Fruit fly (Drosophila melanogaster): ENCODE results near the gene CG15576.
A peak's percentile ranks its signal among the peaks of the same experiment; 100 is the strongest.

CG15576 gene

DNA sequence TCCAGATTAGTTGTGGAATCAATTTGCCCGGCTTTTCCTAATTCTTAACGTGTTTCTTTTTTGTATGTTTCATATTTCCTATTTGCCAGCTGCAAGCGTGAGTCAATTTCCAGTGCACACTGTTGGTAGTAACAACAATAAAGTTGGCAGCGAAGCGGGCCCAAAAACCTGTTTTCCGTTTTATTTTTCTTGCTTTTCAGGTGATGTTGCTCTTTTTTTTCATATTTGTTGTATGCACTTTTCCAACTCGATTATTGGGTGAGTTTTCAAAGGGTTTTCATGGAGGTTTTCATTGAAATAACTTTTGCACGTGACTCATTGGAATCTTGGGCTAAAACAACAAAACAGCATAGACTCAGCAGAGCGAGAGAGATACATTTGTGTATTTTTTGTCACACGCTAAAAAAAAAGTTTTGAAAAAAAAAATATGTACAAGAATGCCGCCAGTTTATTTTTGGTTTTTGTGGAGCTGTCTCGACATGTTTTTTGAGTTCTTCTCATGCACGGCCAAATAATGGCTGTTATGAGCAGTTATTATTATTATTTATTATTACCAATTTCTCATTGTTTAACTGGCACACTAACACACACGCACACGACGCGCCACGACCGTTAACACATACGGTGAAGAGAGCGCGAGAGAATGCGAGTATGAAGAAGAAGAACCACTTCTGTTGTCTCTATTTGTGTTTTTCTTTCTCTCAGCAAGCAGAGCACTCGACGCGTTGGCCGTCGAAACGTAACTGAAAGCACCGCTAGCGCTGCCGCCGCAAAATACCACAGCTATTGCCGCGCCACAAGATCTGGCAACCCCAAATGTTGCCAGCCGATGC, 47.0 kb downstream of the CG15576 start, which contains the start of gene Fas2 (continued):
- peak; percentile 46; the same call in 1 of the 2 replicates for TF ChIP-seq amos (GFP tag; IDR thresholded peaks at IDR 0.05; ENCODE audit: partially characterized antibody)
- TF ChIP-seq ara (GFP tag; IDR thresholded peaks at IDR 0.05) = no peak
- TF ChIP-seq Xrp1 (GFP tag; IDR thresholded peaks at IDR 0.05) = peak; percentile 31; the same call in 1 of the 2 replicates
- no peak for TF ChIP-seq Ssrp (tag; optimal IDR thresholded peaks at IDR 0.05)
- 0 out of 2 replicates have a peak, but pooled peaks have one; percentile 9 for TF ChIP-seq CG11085 (GFP tag; IDR thresholded peaks at IDR 0.05)
- TF ChIP-seq CG10565 (GFP tag; optimal IDR thresholded peaks at IDR 0.05) = no peak
- TF ChIP-seq D (optimal IDR thresholded peaks at IDR 0.05) = no peak
- peak; percentile 26 for TF ChIP-seq D (GFP tag; optimal IDR thresholded peaks at IDR 0.05)
- peak; percentile 32 for TF ChIP-seq CG33557 (GFP tag; optimal IDR thresholded peaks at IDR 0.05)
- TF ChIP-seq yki (optimal IDR thresholded peaks at IDR 0.05) = no peak
- no peak for TF ChIP-seq Eip74EF (GFP tag; optimal IDR thresholded peaks at IDR 0.05)
- TF ChIP-seq lab (GFP tag; optimal IDR thresholded peaks at IDR 0.05) = peak; percentile 76
- no peak for TF ChIP-seq CG4820 (GFP tag; optimal IDR thresholded peaks at IDR 0.05)
- no peak for TF ChIP-seq D19B (GFP tag; optimal IDR thresholded peaks at IDR 0.05)
- TF ChIP-seq luna (GFP tag; optimal IDR thresholded peaks at IDR 0.05) = no peak
- TF ChIP-seq sob (GFP tag; IDR thresholded peaks at IDR 0.05) = peak; percentile 60; the same call in 1 of the 2 replicates
- TF ChIP-seq hbn (GFP tag; IDR thresholded peaks at IDR 0.05; ENCODE audit: partially characterized antibody) = no peak
- TF ChIP-seq CG18764 (GFP tag; optimal IDR thresholded peaks at IDR 0.05) = no peak
- TF ChIP-seq CG14965 (GFP tag; optimal IDR thresholded peaks at IDR 0.05; ENCODE audit: borderline replicate concordance) = no peak
- peak; percentile 27 for TF ChIP-seq CG30403 (GFP tag; optimal IDR thresholded peaks at IDR 0.05)
- TF ChIP-seq Oli (tag; optimal IDR thresholded peaks at IDR 0.05) = peak; percentile 38
- TF ChIP-seq lov (optimal IDR thresholded peaks at IDR 0.05) = no peak
- no peak for TF ChIP-seq lov (GFP tag; IDR thresholded peaks at IDR 0.05)
- no peak for TF ChIP-seq Aef1 (GFP tag; IDR thresholded peaks at IDR 0.05)
- peak; percentile 49; the same call in 2 of the 3 replicates for TF ChIP-seq Dbx (GFP tag; IDR thresholded peaks at IDR 0.05)
- TF ChIP-seq Camta (GFP tag; optimal IDR thresholded peaks at IDR 0.05) = peak; percentile 25
- no peak for TF ChIP-seq ham (GFP tag; IDR thresholded peaks at IDR 0.05)
- TF ChIP-seq Neu2 (GFP tag; optimal IDR thresholded peaks at IDR 0.05; ENCODE audit: borderline replicate concordance) = no peak
- TF ChIP-seq Doc2 (GFP tag; IDR thresholded peaks at IDR 0.05) = no peak
- no peak for TF ChIP-seq Usf (GFP tag; optimal IDR thresholded peaks at IDR 0.05)
- peak; percentile 93 for TF ChIP-seq CG17385 (GFP tag; optimal IDR thresholded peaks at IDR 0.05)
- TF ChIP-seq Lpt (GFP tag; optimal IDR thresholded peaks at IDR 0.05) = no peak
- TF ChIP-seq C15 (GFP tag; IDR thresholded peaks at IDR 0.05) = no peak
- TF ChIP-seq ranshi (GFP tag; IDR thresholded peaks at IDR 0.05) = no peak
- no peak for TF ChIP-seq CHES-1-like (GFP tag; optimal IDR thresholded peaks at IDR 0.05)
- no peak for TF ChIP-seq Hr39 (optimal IDR thresholded peaks at IDR 0.05)
- TF ChIP-seq B-H2 (GFP tag; optimal IDR thresholded peaks at IDR 0.05) = peak; percentile 50
- no peak for TF ChIP-seq CG14860 (GFP tag; IDR thresholded peaks at IDR 0.05; ENCODE audit: partially characterized antibody)
- TF ChIP-seq CG13624 (GFP tag; optimal IDR thresholded peaks at IDR 0.05) = peak; percentile 47
- no peak for TF ChIP-seq nerfin-2 (GFP tag; IDR thresholded peaks at IDR 0.05; ENCODE audit: partially characterized antibody)
- peak; percentile 39; the same call in 1 of the 3 replicates for TF ChIP-seq knrl (GFP tag; IDR thresholded peaks at IDR 0.05; ENCODE audit: partially characterized antibody)
- 0 out of 2 replicates have a peak, but pooled peaks have one; percentile 10 for TF ChIP-seq esg (GFP tag; conservative IDR thresholded peaks at IDR 0.05)
- peak; percentile 58 for TF ChIP-seq NFAT (GFP tag; IDR thresholded peaks at IDR 0.05)
- TF ChIP-seq CG7786 (GFP tag; optimal IDR thresholded peaks at IDR 0.05) = no peak
- no peak for TF ChIP-seq NC2β (GFP tag; optimal IDR thresholded peaks at IDR 0.05)
- TF ChIP-seq CG32772 (GFP tag; IDR thresholded peaks at IDR 0.05) = peak; percentile 47; the same call in 1 of the 2 replicates
- TF ChIP-seq CG1233 (GFP tag; optimal IDR thresholded peaks at IDR 0.05) = peak; percentile 8
- TF ChIP-seq Opbp (GFP tag; IDR thresholded peaks at IDR 0.05; ENCODE audit: partially characterized antibody) = peak; percentile 69
- no peak for TF ChIP-seq disco-r (GFP tag; optimal IDR thresholded peaks at IDR 0.05)
- TF ChIP-seq Ravus (GFP tag; IDR thresholded peaks at IDR 0.05) = no peak
